Worm (Caenorhabditis elegans) whole organism, mixed stage, embryonic: ENCODE results near the gene scl-9.

Experiments used
- elt-1 ChIP-seq: sonication (generic microtip); optimal IDR thresholded peaks from 2 replicates; lab custom pipeline; 2017; ENCODE audit warnings: missing genetic modification characterization, mild to moderate bottlenecking, missing compliant biosample characterization, antibody characterized with exemption, moderate library complexity, borderline replicate concordance; ENCODE audit not compliant: insufficient read depth
- flh-1 ChIP-seq: fragments of 200-800 bp; sonication (Bioruptor generic); optimal IDR thresholded peaks from 2 replicates; lab custom pipeline; 2018; ENCODE audit warnings: mild to moderate bottlenecking, missing genetic modification characterization, moderate library complexity, missing compliant biosample characterization
- lin-13 ChIP-seq: fragments of 150-350 bp; optimal IDR thresholded peaks from 2 replicates; lab custom pipeline; 2014; ENCODE audit warnings: missing biosample characterization, missing genetic modification characterization
- lin-32 ChIP-seq: fragments of 200-800 bp; sonication (Bioruptor generic); optimal IDR thresholded peaks from 2 replicates; lab custom pipeline; 2018; ENCODE audit warnings: mild to moderate bottlenecking, missing genetic modification characterization, missing compliant biosample characterization
- mls-2 ChIP-seq: sonication (generic microtip); optimal IDR thresholded peaks from 2 replicates; lab custom pipeline; 2016; ENCODE audit warnings: mild to moderate bottlenecking, missing genetic modification characterization, moderate library complexity, missing compliant biosample characterization
- nhr-2 ChIP-seq: fragments of 150-350 bp; optimal IDR thresholded peaks from 2 replicates; lab custom pipeline; 2014; ENCODE audit warnings: missing biosample characterization, missing genetic modification characterization
- nhr-76 ChIP-seq: sonication (generic microtip); optimal IDR thresholded peaks from 2 replicates; lab custom pipeline; 2017; ENCODE audit warnings: missing biosample characterization, missing genetic modification characterization
- pha-4 ChIP-seq: fragments of 150-350 bp; optimal IDR thresholded peaks from 2 replicates; lab custom pipeline; 2018; ENCODE audit warnings: missing biosample characterization, missing genetic modification reagents, missing genetic modification characterization
- snpc-4 ChIP-seq: fragments of 150-350 bp; optimal IDR thresholded peaks from 2 replicates; lab custom pipeline; 2014; ENCODE audit warnings: missing biosample characterization, missing genetic modification characterization
- sptf-1 ChIP-seq: sonication (generic microtip); optimal IDR thresholded peaks from 2 replicates; lab custom pipeline; 2017; ENCODE audit warnings: mild to moderate bottlenecking, missing genetic modification characterization, moderate library complexity, missing compliant biosample characterization
- ztf-11 ChIP-seq: fragments of 150-350 bp; optimal IDR thresholded peaks from 2 replicates; lab custom pipeline; 2014; ENCODE audit warnings: missing biosample characterization, missing genetic modification characterization

ce11 chrIV:13032153-13032552 lies 14.8 kb upstream of the scl-9 start:
- no peak for TF ChIP-seq lin-13
- no peak for TF ChIP-seq lin-32 (GFP tag; lab: Kevin White, UChicago)
- TF ChIP-seq sptf-1 (tag; lab: Kevin White, UChicago) = no peak
- TF ChIP-seq ztf-11 (tag; lab: Kevin White, UChicago) = no peak
- TF ChIP-seq pha-4 = no peak
- TF ChIP-seq mls-2 (tag; lab: Kevin White, UChicago) = no peak
- TF ChIP-seq flh-1 (GFP tag; lab: Kevin White, UChicago) = no peak
- TF ChIP-seq snpc-4 (tag; lab: Kevin White, UChicago) = no peak
- TF ChIP-seq nhr-2 = no peak
- no peak for TF ChIP-seq nhr-76 (tag; lab: Kevin White, UChicago)
- no peak for TF ChIP-seq elt-1 (tag; lab: Kevin White, UChicago)
